Worm (Caenorhabditis elegans) whole organism, mixed stage, embryonic: Measurements from ENCODE around the gene chat-1.

ENCODE experiments used
- M03D4.4 ChIP-seq: sonication (generic microtip); optimal IDR thresholded peaks from 2 replicates; lab custom pipeline; 2017; ENCODE audit warnings: mild to moderate bottlenecking, missing genetic modification characterization, missing compliant biosample characterization
- bed-3 ChIP-seq: fragments of 200-800 bp; sonication (Bioruptor generic); optimal IDR thresholded peaks from 3 replicates; lab custom pipeline; 2018; ENCODE audit warnings: mild to moderate bottlenecking, missing genetic modification characterization, moderate library complexity, missing compliant biosample characterization
- blmp-1 ChIP-seq: fragments of 150-350 bp; optimal IDR thresholded peaks from 2 replicates; lab custom pipeline; 2014; ENCODE audit warnings: missing biosample characterization, missing genetic modification characterization
- ceh-39 ChIP-seq: fragments of 150-350 bp; optimal IDR thresholded peaks from 2 replicates; lab custom pipeline; 2014; ENCODE audit warnings: missing biosample characterization, missing genetic modification characterization
- ceh-43 ChIP-seq: fragments of 200-800 bp; sonication (Bioruptor generic); optimal IDR thresholded peaks from 2 replicates; lab custom pipeline; 2018; ENCODE audit warnings: mild to moderate bottlenecking, missing genetic modification characterization, moderate library complexity, missing compliant biosample characterization
- ceh-83 ChIP-seq: fragments of 200-800 bp; sonication (Bioruptor generic); optimal IDR thresholded peaks from 2 replicates; lab custom pipeline; 2018; ENCODE audit warnings: mild to moderate bottlenecking, missing genetic modification characterization, missing compliant biosample characterization
- ces-1 ChIP-seq: fragments of 150-350 bp; optimal IDR thresholded peaks from 2 replicates; lab custom pipeline; 2014; ENCODE audit warnings: missing biosample characterization, missing genetic modification reagents, missing genetic modification characterization
- cnd-1 ChIP-seq: fragments of 200-800 bp; sonication (Bioruptor generic); optimal IDR thresholded peaks from 2 replicates; lab custom pipeline; 2018; ENCODE audit warnings: mild to moderate bottlenecking, missing genetic modification characterization, missing compliant biosample characterization
- drap-1 ChIP-seq: fragments of 200-800 bp; sonication (Bioruptor generic); optimal IDR thresholded peaks from 3 replicates; lab custom pipeline; 2018; ENCODE audit warnings: mild to moderate bottlenecking, missing genetic modification characterization, missing compliant biosample characterization
- elt-1 ChIP-seq: sonication (generic microtip); optimal IDR thresholded peaks from 2 replicates; lab custom pipeline; 2017; ENCODE audit warnings: missing genetic modification characterization, mild to moderate bottlenecking, missing compliant biosample characterization, antibody characterized with exemption, moderate library complexity, borderline replicate concordance; ENCODE audit not compliant: insufficient read depth
- elt-3 ChIP-seq: fragments of 150-350 bp; optimal IDR thresholded peaks from 2 replicates; lab custom pipeline; 2014; ENCODE audit warnings: missing biosample characterization, missing genetic modification characterization
- flh-1 ChIP-seq: fragments of 200-800 bp; sonication (Bioruptor generic); optimal IDR thresholded peaks from 2 replicates; lab custom pipeline; 2018; ENCODE audit warnings: mild to moderate bottlenecking, missing genetic modification characterization, moderate library complexity, missing compliant biosample characterization
- ham-2 ChIP-seq: fragments of 200-800 bp; sonication (Bioruptor generic); optimal IDR thresholded peaks from 2 replicates; lab custom pipeline; 2018; ENCODE audit warnings: mild to moderate bottlenecking, missing genetic modification characterization, missing compliant biosample characterization
- hlh-1 ChIP-seq: fragments of 150-350 bp; optimal IDR thresholded peaks from 2 replicates; lab custom pipeline; 2014; ENCODE audit warnings: missing biosample characterization, missing genetic modification reagents, missing genetic modification characterization
- lin-13 ChIP-seq: fragments of 150-350 bp; optimal IDR thresholded peaks from 2 replicates; lab custom pipeline; 2014; ENCODE audit warnings: missing biosample characterization, missing genetic modification characterization
- lin-32 ChIP-seq: fragments of 200-800 bp; sonication (Bioruptor generic); optimal IDR thresholded peaks from 2 replicates; lab custom pipeline; 2018; ENCODE audit warnings: mild to moderate bottlenecking, missing genetic modification characterization, missing compliant biosample characterization
- lsy-2 ChIP-seq: fragments of 150-350 bp; optimal IDR thresholded peaks from 2 replicates; lab custom pipeline; 2014; ENCODE audit warnings: missing biosample characterization, missing genetic modification characterization
- mab-5 ChIP-seq: fragments of 150-350 bp; optimal IDR thresholded peaks from 2 replicates; lab custom pipeline; 2014; ENCODE audit warnings: missing biosample characterization, missing genetic modification characterization
- mep-1 ChIP-seq: fragments of 150-350 bp; optimal IDR thresholded peaks from 2 replicates; lab custom pipeline; 2017; ENCODE audit warnings: missing biosample characterization, missing genetic modification reagents, missing genetic modification characterization, inconsistent platforms
- mls-2 ChIP-seq: sonication (generic microtip); optimal IDR thresholded peaks from 2 replicates; lab custom pipeline; 2016; ENCODE audit warnings: mild to moderate bottlenecking, missing genetic modification characterization, moderate library complexity, missing compliant biosample characterization
- nhr-12 ChIP-seq: fragments of 150-350 bp; optimal IDR thresholded peaks from 2 replicates; lab custom pipeline; 2014; ENCODE audit warnings: missing biosample characterization, missing genetic modification characterization
- nhr-2 ChIP-seq: fragments of 150-350 bp; optimal IDR thresholded peaks from 2 replicates; lab custom pipeline; 2014; ENCODE audit warnings: missing biosample characterization, missing genetic modification characterization
- nhr-237 ChIP-seq: fragments of 150-350 bp; optimal IDR thresholded peaks from 2 replicates; lab custom pipeline; 2014; ENCODE audit warnings: missing biosample characterization, missing genetic modification characterization
- nhr-28 ChIP-seq: fragments of 150-350 bp; optimal IDR thresholded peaks from 2 replicates; lab custom pipeline; 2014; ENCODE audit warnings: missing biosample characterization, missing genetic modification characterization
- nhr-76 ChIP-seq: sonication (generic microtip); optimal IDR thresholded peaks from 2 replicates; lab custom pipeline; 2017; ENCODE audit warnings: missing biosample characterization, missing genetic modification characterization
- pha-4 ChIP-seq: fragments of 150-350 bp; optimal IDR thresholded peaks from 2 replicates; lab custom pipeline; 2018; ENCODE audit warnings: missing biosample characterization, missing genetic modification reagents, missing genetic modification characterization
- sem-2 ChIP-seq: fragments of 200-800 bp; sonication (Bioruptor generic); optimal IDR thresholded peaks from 2 replicates; lab custom pipeline; 2018; ENCODE audit warnings: mild to moderate bottlenecking, missing genetic modification characterization, missing compliant biosample characterization
- snpc-4 ChIP-seq: fragments of 150-350 bp; optimal IDR thresholded peaks from 2 replicates; lab custom pipeline; 2014; ENCODE audit warnings: missing biosample characterization, missing genetic modification characterization
- sptf-1 ChIP-seq: sonication (generic microtip); optimal IDR thresholded peaks from 2 replicates; lab custom pipeline; 2017; ENCODE audit warnings: mild to moderate bottlenecking, missing genetic modification characterization, moderate library complexity, missing compliant biosample characterization
- tbx-8 ChIP-seq: fragments of 200-800 bp; sonication (Bioruptor generic); optimal IDR thresholded peaks from 2 replicates; lab custom pipeline; 2018; ENCODE audit warnings: mild to moderate bottlenecking, missing genetic modification characterization, moderate library complexity, missing compliant biosample characterization
- unc-120 ChIP-seq: sonication (generic microtip); optimal IDR thresholded peaks from 2 replicates; lab custom pipeline; 2017; ENCODE audit warnings: missing genetic modification characterization, missing compliant biosample characterization; ENCODE audit not compliant: poor library complexity, severe bottlenecking
- unc-39 ChIP-seq: fragments of 150-350 bp; optimal IDR thresholded peaks from 2 replicates; lab custom pipeline; 2014; ENCODE audit warnings: missing biosample characterization, missing genetic modification characterization
- unc-62 ChIP-seq: fragments of 150-350 bp; optimal IDR thresholded peaks from 2 replicates; lab custom pipeline; 2014; ENCODE audit warnings: missing biosample characterization, missing genetic modification reagents, missing genetic modification characterization
- zip-8 ChIP-seq: fragments of 150-350 bp; optimal IDR thresholded peaks from 2 replicates; lab custom pipeline; 2014; ENCODE audit warnings: missing biosample characterization, missing genetic modification characterization
- ztf-11 ChIP-seq: fragments of 150-350 bp; optimal IDR thresholded peaks from 2 replicates; lab custom pipeline; 2014; ENCODE audit warnings: missing biosample characterization, missing genetic modification characterization

chat-1 gene

DNA sequence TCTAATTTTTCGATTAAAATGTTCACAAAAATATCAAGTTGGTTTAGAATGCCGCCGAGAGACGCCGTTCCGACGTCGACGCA lies at the start of gene chat-1:
Gene chat-1, plus strand, starts transcription at position 48 of the 83 bp plus-strand sequence.
- TF ChIP-seq nhr-76 (tag; lab: Kevin White, UChicago) (no peak), lsy-2 (tag; lab: Kevin White, UChicago) (no peak), sem-2 (no peak), drap-1 (GFP tag; lab: Kevin White, UChicago) (no peak), nhr-12 (tag; lab: Kevin White, UChicago) (no peak), ceh-83 (no peak), mab-5 (no peak), flh-1 (GFP tag; lab: Kevin White, UChicago) (no peak), blmp-1 (tag; lab: Kevin White, UChicago) (no peak), ztf-11 (tag; lab: Kevin White, UChicago) (no peak), bed-3 (GFP tag; lab: Kevin White, UChicago) (no peak), snpc-4 (tag; lab: Kevin White, UChicago) (no peak), ceh-39 (tag; lab: Kevin White, UChicago) (no peak)

DNA sequence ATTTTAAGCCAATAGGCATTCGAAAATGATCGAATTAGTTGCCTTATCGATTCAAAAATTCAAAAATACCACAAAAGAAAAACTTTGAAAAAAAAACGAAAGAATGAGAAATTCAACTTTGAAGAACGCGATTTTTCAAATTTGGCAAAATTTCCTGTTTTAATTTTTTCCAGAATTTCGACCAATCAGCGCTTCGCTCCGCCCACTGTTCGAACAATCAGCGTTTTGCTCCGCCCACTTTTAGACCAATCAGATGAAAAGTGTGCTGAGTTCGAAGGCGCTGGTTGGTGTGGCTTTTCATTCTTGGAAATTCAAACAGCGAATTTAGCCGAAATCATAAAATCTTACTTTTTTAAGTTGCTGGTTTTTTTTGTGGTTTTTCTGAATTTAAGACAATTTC lies 49.5 kb upstream of the chat-1 start:
- TF ChIP-seq elt-3: no peak
- TF ChIP-seq nhr-28 (tag; lab: Kevin White, UChicago): no peak
- TF ChIP-seq sptf-1 (tag; lab: Kevin White, UChicago): no peak
- no peak for TF ChIP-seq snpc-4 (tag; lab: Kevin White, UChicago)
- no peak for TF ChIP-seq mab-5
- TF ChIP-seq pha-4: no peak
- TF ChIP-seq bed-3 (GFP tag; lab: Kevin White, UChicago): no peak
- no peak for TF ChIP-seq drap-1 (GFP tag; lab: Kevin White, UChicago)
- TF ChIP-seq unc-120 (tag; lab: Kevin White, UChicago): no peak
- TF ChIP-seq cnd-1: no peak
- TF ChIP-seq ham-2 (GFP tag; lab: Kevin White, UChicago): no peak
- no peak for TF ChIP-seq ces-1 (GFP tag; lab: Kevin White, UChicago)
- TF ChIP-seq elt-1: no peak
- no peak for TF ChIP-seq zip-8 (tag; lab: Kevin White, UChicago)
- no peak for TF ChIP-seq lin-13 (tag; lab: Kevin White, UChicago)
- TF ChIP-seq mls-2 (tag; lab: Kevin White, UChicago): no peak
- no peak for TF ChIP-seq blmp-1 (tag; lab: Kevin White, UChicago)
- no peak for TF ChIP-seq lin-32 (GFP tag; lab: Kevin White, UChicago)
- TF ChIP-seq nhr-237 (tag; lab: Kevin White, UChicago): no peak
- TF ChIP-seq, all 35 proteins: peak for 0

DNA sequence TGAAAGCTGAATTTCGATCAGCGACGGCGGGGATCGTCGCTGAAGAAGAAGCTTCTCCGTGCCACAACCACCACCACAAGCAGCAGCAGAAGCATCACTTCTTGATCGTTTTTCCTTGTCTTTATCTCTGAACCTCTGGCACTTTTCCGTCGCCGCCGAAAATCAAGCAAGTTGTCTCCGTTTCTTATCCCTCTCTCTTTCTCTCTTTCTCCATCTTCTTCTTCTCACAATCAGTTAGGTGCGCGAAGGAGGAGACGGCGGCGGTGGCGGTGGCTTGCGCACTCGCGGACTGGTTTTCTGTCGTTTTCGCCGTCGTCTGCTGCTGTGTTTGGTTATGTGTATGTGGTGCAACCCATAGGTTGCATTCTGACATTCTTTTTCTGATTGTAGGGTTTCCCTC lies 48.7 kb upstream of the chat-1 start:
- TF ChIP-seq nhr-237 (tag; lab: Kevin White, UChicago): no peak
- no peak for TF ChIP-seq ces-1 (GFP tag; lab: Kevin White, UChicago)
- no peak for TF ChIP-seq zip-8 (tag; lab: Kevin White, UChicago)
- no peak for TF ChIP-seq ceh-43
- TF ChIP-seq blmp-1 (tag; lab: Kevin White, UChicago): no peak
- TF ChIP-seq ceh-83: no peak
- TF ChIP-seq elt-3: no peak
- no peak for TF ChIP-seq elt-1
- no peak for TF ChIP-seq mab-5
- peak; percentile 18 for TF ChIP-seq lsy-2 (tag; lab: Kevin White, UChicago)
- no peak for TF ChIP-seq ceh-39 (tag; lab: Kevin White, UChicago)
- TF ChIP-seq mls-2 (tag; lab: Kevin White, UChicago): no peak
- TF ChIP-seq unc-120 (tag; lab: Kevin White, UChicago): peak; percentile 2
- TF ChIP-seq bed-3 (GFP tag; lab: Kevin White, UChicago): no peak
- TF ChIP-seq ham-2 (GFP tag; lab: Kevin White, UChicago): peak; percentile 72
- no peak for TF ChIP-seq nhr-76 (tag; lab: Kevin White, UChicago)
- TF ChIP-seq unc-39 (tag; lab: Kevin White, UChicago): no peak
- TF ChIP-seq hlh-1 (tag; lab: Kevin White, UChicago): no peak
- no peak for TF ChIP-seq tbx-8
- TF ChIP-seq M03D4.4: no peak
- TF ChIP-seq snpc-4 (tag; lab: Kevin White, UChicago): no peak
- TF ChIP-seq flh-1 (GFP tag; lab: Kevin White, UChicago): no peak
- TF ChIP-seq nhr-12 (tag; lab: Kevin White, UChicago): no peak
- no peak for TF ChIP-seq mep-1 (tag; lab: Kevin White, UChicago)
- TF ChIP-seq lin-13 (tag; lab: Kevin White, UChicago): no peak
- TF ChIP-seq lin-32 (GFP tag; lab: Kevin White, UChicago): no peak
- TF ChIP-seq cnd-1: peak; percentile 19
- no peak for TF ChIP-seq nhr-2 (tag; lab: Kevin White, UChicago)
- no peak for TF ChIP-seq drap-1 (GFP tag; lab: Kevin White, UChicago)
- no peak for TF ChIP-seq sptf-1 (tag; lab: Kevin White, UChicago)
- no peak for TF ChIP-seq nhr-28 (tag; lab: Kevin White, UChicago)
- peak; percentile 5 for TF ChIP-seq unc-62
- no peak for TF ChIP-seq sem-2
- peak; percentile 14 for TF ChIP-seq pha-4
- no peak for TF ChIP-seq ztf-11 (tag; lab: Kevin White, UChicago)
